Worm (Caenorhabditis elegans): ENCODE data around the gene dct-18.

DNA sequence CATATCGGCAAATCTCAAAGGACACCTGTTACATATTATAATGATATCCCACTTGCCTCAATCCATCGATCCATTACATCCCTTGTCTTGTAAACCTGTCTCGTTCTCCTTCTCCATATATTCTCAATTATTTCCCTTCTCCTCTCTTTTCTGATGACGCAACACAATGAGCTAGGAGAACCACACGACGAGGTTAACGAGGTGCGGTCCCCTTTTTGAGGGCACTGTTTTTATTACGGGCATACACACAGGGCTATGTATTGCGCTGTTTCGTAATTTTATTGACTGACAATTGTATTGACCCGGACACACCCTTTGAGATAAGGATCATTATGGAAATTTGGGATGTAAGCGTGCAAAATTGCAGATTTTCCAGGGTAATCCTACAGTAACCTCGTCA is 47.0 kb downstream of the dct-18 start:
- TF ChIP-seq lsy-2 (tag; optimal IDR thresholded peaks at IDR 0.05) = no peak
- no peak for TF ChIP-seq elt-3 (tag; optimal IDR thresholded peaks at IDR 0.05)
- no peak for TF ChIP-seq nhr-12 (tag; optimal IDR thresholded peaks at IDR 0.05)
- no peak for TF ChIP-seq nhr-237 (tag; optimal IDR thresholded peaks at IDR 0.05)
- TF ChIP-seq tbx-8 (GFP tag; optimal IDR thresholded peaks at IDR 0.05) = no peak
- no peak for TF ChIP-seq mep-1 (tag; optimal IDR thresholded peaks at IDR 0.05)

Data from whole organism, mixed stage, embryonic.